Worm (Caenorhabditis elegans) whole organism, L4 larva: ENCODE results near the gene W03C9.6.
A peak's percentile ranks its signal among the peaks of the same experiment; 100 is the strongest.

Experiments
- F44E2.7 ChIP-seq: fragments of 200-800 bp; sonication (Bioruptor generic); IDR thresholded peaks from 2 replicates; pipeline ENCODE4 v2.1.2; 2022; ENCODE audit warnings: missing genetic modification characterization, missing compliant biosample characterization
- F49E8.2 ChIP-seq: sonication (generic microtip); optimal IDR thresholded peaks from 2 replicates; lab custom pipeline; 2016; ENCODE audit warnings: missing compliant biosample characterization, mild to moderate bottlenecking, missing genetic modification characterization, borderline replicate concordance
- Y75B8A.6 ChIP-seq: fragments of 200-800 bp; sonication (Bioruptor generic); IDR thresholded peaks from 2 replicates; pipeline ENCODE4 v1.3.6; 2022; ENCODE audit warnings: missing genetic modification reagents, missing genetic modification characterization, missing compliant biosample characterization
- aha-1 ChIP-seq: fragments of 150-350 bp; peaks from one replicate; lab custom pipeline; 2014; ENCODE audit warnings: missing biosample characterization, missing genetic modification characterization
- ama-1 ChIP-seq: fragments of 150-350 bp; optimal IDR thresholded peaks from 2 replicates; lab custom pipeline; 2014; ENCODE audit warnings: inconsistent platforms, mixed read lengths
- arid-1 ChIP-seq: fragments of 200-800 bp; sonication (Bioruptor generic); conservative IDR thresholded peaks from 2 replicates; pipeline ENCODE4 v1.3.6; 2022; ENCODE audit warnings: missing genetic modification reagents, missing genetic modification characterization, missing compliant biosample characterization
- ceh-44 ChIP-seq: fragments of 200-800 bp; sonication (Bioruptor generic); IDR thresholded peaks from 2 replicates; pipeline ENCODE4 v1.3.6; 2022; ENCODE audit warnings: missing genetic modification reagents, missing genetic modification characterization, missing compliant biosample characterization
- cey-2 ChIP-seq: sonication (generic microtip); optimal IDR thresholded peaks from 3 replicates; lab custom pipeline; 2017; ENCODE audit warnings: missing genetic modification characterization, mild to moderate bottlenecking, missing compliant biosample characterization, antibody characterized with exemption, borderline replicate concordance; ENCODE audit not compliant: insufficient read depth
- daf-8 ChIP-seq: fragments of 200-800 bp; sonication (Bioruptor generic); IDR thresholded peaks from 2 replicates; pipeline ENCODE4 v1.3.6; 2022; ENCODE audit warnings: missing genetic modification characterization, missing compliant biosample characterization
- dmd-6 ChIP-seq: fragments of 200-800 bp; sonication (Bioruptor generic); IDR thresholded peaks from 2 replicates; pipeline ENCODE4 v1.3.6; 2022; ENCODE audit warnings: missing genetic modification reagents, missing genetic modification characterization, missing compliant biosample characterization
- dve-1 ChIP-seq: sonication (generic microtip); optimal IDR thresholded peaks from 2 replicates; lab custom pipeline; 2017; ENCODE audit warnings: antibody characterized with exemption, mild to moderate bottlenecking, missing genetic modification characterization, missing compliant biosample characterization; ENCODE audit not compliant: insufficient read depth
- egl-27 ChIP-seq: sonication (generic microtip); optimal IDR thresholded peaks from 3 replicates; lab custom pipeline; 2017; ENCODE audit warnings: missing biosample characterization, missing genetic modification reagents, missing genetic modification characterization
- fkh-10 ChIP-seq: fragments of 150-350 bp; optimal IDR thresholded peaks from 2 replicates; lab custom pipeline; 2014; ENCODE audit warnings: missing biosample characterization, missing genetic modification reagents, missing genetic modification characterization
- fos-1 ChIP-seq: fragments of 150-350 bp; optimal IDR thresholded peaks from 2 replicates; lab custom pipeline; 2014; ENCODE audit warnings: missing biosample characterization, missing genetic modification characterization
- hif-1 ChIP-seq, 2 experiments: sonication (generic microtip); optimal IDR thresholded peaks; 2 replicates each; lab custom pipeline; 2016 to 2017; ENCODE audit warnings: missing compliant biosample characterization in 2 of 2, missing genetic modification characterization in 2 of 2, missing genetic modification reagents in 2 of 2, missing genotype in 2 of 2, mild to moderate bottlenecking in 1 of 2
- hlh-11 ChIP-seq: fragments of 200-800 bp; sonication (Bioruptor generic); optimal IDR thresholded peaks from 2 replicates; lab custom pipeline; 2018; ENCODE audit warnings: mild to moderate bottlenecking, missing genetic modification characterization, missing compliant biosample characterization
- hlh-30 ChIP-seq: sonication (generic microtip); optimal IDR thresholded peaks from 2 replicates; lab custom pipeline; 2017; ENCODE audit warnings: antibody characterized with exemption, mild to moderate bottlenecking, missing genetic modification characterization, missing compliant biosample characterization; ENCODE audit not compliant: insufficient read depth
- lin-15B ChIP-seq: fragments of 150-350 bp; sonication (generic microtip); optimal IDR thresholded peaks from 3 replicates; lab custom pipeline; 2014; ENCODE audit warnings: missing biosample characterization, missing genetic modification characterization
- lin-38 ChIP-seq: fragments of 200-800 bp; sonication (Bioruptor generic); IDR thresholded peaks from 2 replicates; pipeline ENCODE4 v1.3.6; 2022; ENCODE audit warnings: missing genetic modification reagents, missing genetic modification characterization, missing compliant biosample characterization
- lin-39 ChIP-seq: fragments of 150-350 bp; optimal IDR thresholded peaks from 2 replicates; lab custom pipeline; 2014; ENCODE audit warnings: missing biosample characterization, missing genetic modification reagents, missing genetic modification characterization
- lir-3 ChIP-seq: sonication (generic microtip); optimal IDR thresholded peaks from 2 replicates; lab custom pipeline; 2016; ENCODE audit warnings: mild to moderate bottlenecking, missing genetic modification characterization, missing compliant biosample characterization
- lsy-2 ChIP-seq, 2 experiments: fragments of 150-350 bp in 1 of 2; sonication (generic microtip) in 1 of 2; optimal IDR thresholded peaks; 2 replicates each; lab custom pipeline; 2014 to 2017; ENCODE audit warnings: missing biosample characterization in 2 of 2, missing genetic modification characterization in 2 of 2
- madf-5 ChIP-seq, 2 experiments: fragments of 200-800 bp; sonication (Bioruptor generic); IDR thresholded peaks; 2 replicates each; pipeline ENCODE4 v1.3.6; 2022; ENCODE audit warnings: missing compliant biosample characterization in 2 of 2, missing genetic modification characterization in 2 of 2
- mdl-1 ChIP-seq, 2 experiments: fragments of 150-350 bp in 1 of 2; sonication (generic microtip) in 1 of 2; optimal IDR thresholded peaks; 2 replicates each; lab custom pipeline; 2014 to 2017; ENCODE audit warnings: missing biosample characterization in 2 of 2, missing genetic modification characterization in 2 of 2
- mdt-29 ChIP-seq: fragments of 200-800 bp; sonication (Bioruptor generic); IDR thresholded peaks from 2 replicates; pipeline ENCODE4 v1.3.6; 2022; ENCODE audit warnings: missing genetic modification reagents, missing genetic modification characterization, missing compliant biosample characterization
- mes-2 ChIP-seq: sonication (generic microtip); optimal IDR thresholded peaks from 2 replicates; lab custom pipeline; 2016; ENCODE audit warnings: missing genotype, mild to moderate bottlenecking, missing genetic modification characterization, missing compliant biosample characterization; ENCODE audit not compliant: poor library complexity, severe bottlenecking
- mxl-2 ChIP-seq: fragments of 200-800 bp; sonication (Bioruptor generic); conservative IDR thresholded peaks from 2 replicates; pipeline ENCODE4 v1.3.6; 2022; ENCODE audit warnings: missing genetic modification reagents, missing genetic modification characterization, missing compliant biosample characterization
- nhr-10 ChIP-seq: fragments of 150-350 bp; optimal IDR thresholded peaks from 2 replicates; lab custom pipeline; 2014; ENCODE audit warnings: missing biosample characterization, missing genetic modification characterization
- nhr-25 ChIP-seq: sonication (generic microtip); optimal IDR thresholded peaks from 2 replicates; lab custom pipeline; 2017; ENCODE audit warnings: missing genetic modification characterization, mild to moderate bottlenecking, missing compliant biosample characterization, antibody characterized with exemption, moderate library complexity, borderline replicate concordance; ENCODE audit not compliant: insufficient read depth
- nhr-28 ChIP-seq: fragments of 150-350 bp; optimal IDR thresholded peaks from 2 replicates; lab custom pipeline; 2014; ENCODE audit warnings: missing biosample characterization, missing genetic modification characterization
- nhr-48 ChIP-seq: sonication (generic microtip); optimal IDR thresholded peaks from 2 replicates; lab custom pipeline; 2016; ENCODE audit warnings: mild to moderate bottlenecking, missing genetic modification characterization, missing compliant biosample characterization
- pha-4 ChIP-seq, 2 experiments: fragments of 150-350 bp in 1 of 2; fragments of 200-800 bp in 1 of 2; sonication (Bioruptor generic) in 1 of 2; IDR thresholded peaks in 1 of 2; optimal IDR thresholded peaks in 1 of 2; 2 replicates each; pipeline versions ENCODE4 v1.3.6 to Lab custom; 2014 to 2022; ENCODE audit warnings: missing genetic modification characterization in 2 of 2, missing genetic modification reagents in 2 of 2, missing biosample characterization in 1 of 2, missing compliant biosample characterization in 1 of 2
- php-3 ChIP-seq: fragments of 200-800 bp; sonication (Bioruptor generic); IDR thresholded peaks from 2 replicates; pipeline ENCODE4 v1.3.6; 2022; ENCODE audit warnings: missing genetic modification reagents, missing genetic modification characterization, missing compliant biosample characterization
- set-16 ChIP-seq: fragments of 200-800 bp; sonication (Bioruptor generic); IDR thresholded peaks from 2 replicates; pipeline ENCODE4 v1.3.6; 2022; ENCODE audit warnings: missing genetic modification reagents, missing genetic modification characterization, missing compliant biosample characterization
- skn-1 ChIP-seq: fragments of 150-350 bp; optimal IDR thresholded peaks from 2 replicates; lab custom pipeline; 2014; ENCODE audit warnings: missing biosample characterization, missing genetic modification characterization
- snpc-4 ChIP-seq: fragments of 150-350 bp; optimal IDR thresholded peaks from 2 replicates; lab custom pipeline; 2014; ENCODE audit warnings: missing biosample characterization, missing genetic modification characterization
- unc-130 ChIP-seq: sonication (generic microtip); optimal IDR thresholded peaks from 2 replicates; lab custom pipeline; 2016; ENCODE audit warnings: missing genetic modification reagents, missing genetic modification characterization, missing compliant biosample characterization
- unc-62 ChIP-seq, 3 experiments: fragments of 150-350 bp in 1 of 3; sonication (generic microtip); optimal IDR thresholded peaks in 2 of 3; peaks in 1 of 3; 1 replicate in 1 of 3; 2 replicates in 2 of 3; lab custom pipeline; 2014 to 2017; ENCODE audit warnings: missing biosample characterization in 3 of 3, missing genetic modification characterization in 3 of 3, missing genetic modification reagents in 3 of 3, missing genotype in 1 of 3
- vab-7 ChIP-seq: fragments of 200-800 bp; sonication (Bioruptor generic); IDR thresholded peaks from 2 replicates; pipeline ENCODE4 v1.3.6; 2022; ENCODE audit warnings: missing genetic modification reagents, missing genetic modification characterization, missing compliant biosample characterization
- zfp-2 ChIP-seq: sonication (generic microtip); optimal IDR thresholded peaks from 2 replicates; lab custom pipeline; 2016; ENCODE audit warnings: mild to moderate bottlenecking, missing genetic modification characterization, missing compliant biosample characterization

Gene W03C9.6

ce11 chrII:11948459-11948858 is 5.8 kb upstream of the W03C9.6 start, which contains the start of gene W03C9.8:
Gene W03C9.8, plus strand, starts transcription at chrII:11948759.
- TF ChIP-seq mdt-29 (GFP tag; lab: Robert Waterston, UW) (no peak), cey-2 (tag; lab: Kevin White, UChicago) (no peak), madf-5 (GFP tag; IDR thresholded peaks at IDR 0.05; lab: Robert Waterston, UW) (no peak), Y75B8A.6 (GFP tag; lab: Robert Waterston, UW) (no peak), fos-1 (tag; lab: Kevin White, UChicago) (no peak), hlh-30 (no peak), egl-27 (tag; lab: Kevin White, UChicago) (no peak), snpc-4 (tag; lab: Kevin White, UChicago) (no peak), nhr-10 (tag; lab: Kevin White, UChicago) (no peak), mes-2 (tag; lab: Kevin White, UChicago) (no peak), lin-39 (tag; lab: Kevin White, UChicago) (no peak), F49E8.2 (tag; lab: Kevin White, UChicago) (no peak), F44E2.7 (no peak)

DNA sequence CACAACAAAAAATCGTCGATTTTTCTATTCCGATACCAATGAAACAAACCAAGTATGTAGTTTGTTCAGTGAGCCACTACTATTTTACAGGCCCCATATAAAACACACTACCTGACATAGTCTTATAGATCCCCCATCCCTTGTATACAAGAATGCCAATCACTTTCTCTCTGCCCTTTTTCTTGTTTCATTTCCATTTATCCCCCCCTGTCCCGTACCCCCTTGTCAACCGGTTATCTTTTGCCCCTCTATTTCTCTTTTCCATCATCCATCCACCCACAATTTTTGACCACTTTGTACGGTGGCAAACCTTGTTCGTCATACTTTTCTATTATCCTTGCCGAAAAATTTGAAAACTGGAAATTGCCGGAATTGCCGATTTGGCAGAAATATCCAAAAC is 1.3 kb upstream of the W03C9.6 start:
- TF ChIP-seq dmd-6 (GFP tag; lab: Robert Waterston, UW) = no peak

- TF ChIP-seq lin-15B (tag; lab: Kevin White, UChicago) (no peak), vab-7 (no peak), mes-2 (tag; lab: Kevin White, UChicago) (no peak), daf-8 (GFP tag; lab: Robert Waterston, UW) (no peak), lin-38 (GFP tag; lab: Robert Waterston, UW) (no peak), hif-1 (tag; optimal IDR thresholded peaks at IDR 0.05; lab: Kevin White, UChicago) (no peak), egl-27 (tag; lab: Kevin White, UChicago) (no peak), mxl-2 (GFP tag; lab: Robert Waterston, UW) (no peak), ceh-44 (GFP tag; lab: Robert Waterston, UW) (no peak), set-16 (GFP tag; lab: Robert Waterston, UW) (no peak), nhr-48 (tag; lab: Kevin White, UChicago) (no peak), ama-1 (no peak), cey-2 (tag; lab: Kevin White, UChicago) (no peak), nhr-28 (tag; lab: Kevin White, UChicago) (no peak), lsy-2 (tag; optimal IDR thresholded peaks at IDR 0.05; lab: Kevin White, UChicago) (no peak), zfp-2 (no peak)
Measured at ce11 chrII:11954811-11955210, 503 bp downstream of the W03C9.6 start.

DNA sequence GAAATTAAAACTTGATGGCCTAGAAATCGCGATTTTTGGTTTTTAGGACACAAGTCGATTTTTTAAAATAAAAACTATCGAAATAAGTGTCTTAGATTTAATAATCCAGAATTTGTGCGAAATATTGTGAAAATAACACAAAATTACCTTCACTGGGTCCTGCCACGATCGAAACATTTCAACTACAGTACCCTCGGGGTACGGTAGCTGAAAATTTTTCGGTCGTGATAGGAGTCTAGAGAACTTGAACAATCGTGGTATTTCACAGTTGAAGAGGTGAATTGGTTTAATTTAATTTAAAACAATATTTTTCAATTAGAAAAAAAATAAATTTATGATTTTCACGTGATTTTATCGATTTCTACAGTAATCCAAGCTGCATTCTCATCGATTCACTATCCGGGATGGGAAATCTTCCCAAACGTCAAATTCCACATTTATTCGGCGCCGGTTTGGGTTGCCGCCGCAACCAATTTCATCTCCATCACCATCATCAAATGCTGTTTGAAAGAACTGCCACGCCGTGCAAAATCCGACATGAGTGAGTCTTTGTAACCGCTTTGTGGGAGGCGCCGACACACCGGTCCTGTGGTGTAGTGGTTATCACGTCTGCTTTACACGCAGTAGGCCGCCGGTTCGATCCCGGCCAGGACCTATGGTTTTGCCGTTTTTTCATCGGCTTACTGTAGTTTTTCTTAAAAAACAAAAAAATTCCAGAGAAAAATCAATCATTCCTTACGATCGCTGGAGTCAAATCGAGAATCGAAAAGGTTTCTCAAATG is 4.7 kb downstream of the W03C9.6 start:
- peak; percentile 19 for TF ChIP-seq lir-3 (tag; lab: Kevin White, UChicago)
- peak in 1 of 2 experiments; percentile 60 for TF ChIP-seq unc-62 (GFP tag; optimal IDR thresholded peaks at IDR 0.05 in 1 of 2; lab: Kevin White, UChicago)
- TF ChIP-seq unc-62 (tag; optimal IDR thresholded peaks at IDR 0.05; lab: Kevin White, UChicago) = no peak
- TF ChIP-seq php-3 (GFP tag; lab: Robert Waterston, UW) = peak; percentile 46; the same call in 1 of the 2 replicates
- no peak for TF ChIP-seq mdl-1 (tag; optimal IDR thresholded peaks at IDR 0.05; lab: Kevin White, UChicago)
- 0 out of 2 replicates have a peak, but pooled peaks have one; percentile 47 for TF ChIP-seq vab-7
- no peak for TF ChIP-seq mes-2 (tag; lab: Kevin White, UChicago)
- TF ChIP-seq pha-4 (GFP tag; IDR thresholded peaks at IDR 0.05; lab: Robert Waterston, UW) = peak; percentile 45; the same call in 1 of the 2 replicates
- TF ChIP-seq pha-4 (tag; optimal IDR thresholded peaks at IDR 0.05; lab: Kevin White, UChicago) = no peak
- TF ChIP-seq lin-39 (tag; lab: Kevin White, UChicago) = no peak
- peak in 1 of 2 experiments; percentile 42 for TF ChIP-seq hif-1 (tag; optimal IDR thresholded peaks at IDR 0.05; lab: Kevin White, UChicago)
- TF ChIP-seq dve-1 (tag; lab: Kevin White, UChicago) = peak; percentile 39
- 0 out of 2 replicates have a peak, but pooled peaks have one; percentile 17 for TF ChIP-seq mdt-29 (GFP tag; lab: Robert Waterston, UW)
- TF ChIP-seq nhr-28 (tag; lab: Kevin White, UChicago) = peak; percentile 1
- TF ChIP-seq hlh-11 (tag; lab: Kevin White, UChicago) = peak; percentile 63
- TF ChIP-seq unc-130 (GFP tag; lab: Kevin White, UChicago) = peak; percentile 12
- TF ChIP-seq aha-1 (tag; lab: Kevin White, UChicago) = peak; percentile 73
- TF ChIP-seq fkh-10 = peak; percentile 49
- peak; percentile 33 for TF ChIP-seq nhr-25 (tag; lab: Kevin White, UChicago)
- TF ChIP-seq arid-1 (GFP tag; lab: Robert Waterston, UW) = 0 out of 2 replicates have a peak, but pooled peaks have one; percentile 34
- no peak for TF ChIP-seq skn-1
